Fruit fly (Drosophila melanogaster): ENCODE results near the gene pie.

The pie gene

DNA sequence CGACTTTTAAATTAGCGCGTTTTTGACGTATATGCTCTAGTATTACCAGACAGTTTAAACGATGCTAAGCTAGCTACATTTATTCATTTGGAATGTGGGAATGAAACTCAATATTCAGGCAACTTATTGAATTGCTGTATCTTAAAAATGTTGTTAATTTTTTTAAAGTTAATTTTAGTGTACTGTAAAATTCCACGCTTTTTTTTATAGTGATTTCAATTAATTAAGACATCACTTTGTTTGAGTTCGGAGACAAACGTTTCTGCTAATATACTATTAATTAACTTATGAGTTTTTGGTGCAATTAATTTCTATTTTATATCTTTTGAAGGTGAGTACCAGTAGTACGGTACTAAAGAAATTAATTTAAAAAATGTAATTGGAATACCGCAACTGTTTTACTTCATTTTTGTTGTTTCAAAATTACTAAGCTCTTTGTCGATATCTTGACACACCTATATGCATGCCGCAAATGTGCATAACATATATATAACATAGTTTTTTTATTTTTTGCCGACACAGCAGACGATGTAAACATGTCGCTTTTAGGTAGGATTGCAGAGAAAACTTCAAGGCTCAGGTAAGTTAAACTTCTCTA, 36.3 kb downstream of the pie start, which contains the start of the genes Cdk1 and mRpS7 (continued):
- TF ChIP-seq pan (optimal IDR thresholded peaks at IDR 0.05) (no peak), pan (GFP tag; optimal IDR thresholded peaks at IDR 0.05 in 1 of 2, IDR thresholded peaks at IDR 0.05 in 1 of 2) (peak in 1 of 2 experiments; percentile 82), CG12659 (GFP tag; optimal IDR thresholded peaks at IDR 0.05) (peak; percentile 76), MBD-R2 (GFP tag; IDR thresholded peaks at IDR 0.05) (0 out of 2 replicates have a peak, but pooled peaks have one; percentile 18), eyg (GFP tag; optimal IDR thresholded peaks at IDR 0.05) (no peak), Bgb (GFP tag; IDR thresholded peaks at IDR 0.05; ENCODE audit: partially characterized antibody) (no peak), CG12299 (tag; optimal IDR thresholded peaks at IDR 0.05) (peak; percentile 32), sisA (GFP tag; IDR thresholded peaks at IDR 0.05) (peak; percentile 38; the same call in 1 of the 2 replicates), ranshi (GFP tag; IDR thresholded peaks at IDR 0.05) (0 out of 2 replicates have a peak, but pooled peaks have one; percentile 68), bab2 (GFP tag; optimal IDR thresholded peaks at IDR 0.05) (peak; percentile 59), CG33557 (GFP tag; optimal IDR thresholded peaks at IDR 0.05) (peak; percentile 40), Ets97D (GFP tag; optimal IDR thresholded peaks at IDR 0.05) (peak; percentile 31), tna (GFP tag; IDR thresholded peaks at IDR 0.05; ENCODE audit: partially characterized antibody) (no peak), CG11504 (tag; optimal IDR thresholded peaks at IDR 0.05) (peak; percentile 85), CG30020 (tag; optimal IDR thresholded peaks at IDR 0.05) (peak; percentile 100), ssp (GFP tag; IDR thresholded peaks at IDR 0.05) (peak; percentile 71), CG4360 (GFP tag; IDR thresholded peaks at IDR 0.05) (no peak), Mrtf (GFP tag; IDR thresholded peaks at IDR 0.05) (no peak; the same call in 2 of the 3 replicates), Oli (tag; optimal IDR thresholded peaks at IDR 0.05) (peak; percentile 77), scrt (GFP tag; optimal IDR thresholded peaks at IDR 0.05) (peak; percentile 38), Dbx (GFP tag; IDR thresholded peaks at IDR 0.05) (peak; percentile 63; the same call in 2 of the 3 replicates), CG14710 (tag; optimal IDR thresholded peaks at IDR 0.05) (peak; percentile 87), Chrac-16 (GFP tag; optimal IDR thresholded peaks at IDR 0.05) (peak; percentile 76), hbn (GFP tag; IDR thresholded peaks at IDR 0.05; ENCODE audit: partially characterized antibody) (no peak), CG12942 (GFP tag; optimal IDR thresholded peaks at IDR 0.05) (peak; percentile 62), CG4424 (GFP tag; optimal IDR thresholded peaks at IDR 0.05) (peak; percentile 70), Bteb2 (GFP tag; optimal IDR thresholded peaks at IDR 0.05) (peak; percentile 69), fu2 (GFP tag; optimal IDR thresholded peaks at IDR 0.05) (peak; percentile 29), Eip74EF (GFP tag; optimal IDR thresholded peaks at IDR 0.05) (peak in 1 of 2 experiments; percentile 38), Oaz (GFP tag; IDR thresholded peaks at IDR 0.05) (peak; percentile 45), CTCF (GFP tag; optimal IDR thresholded peaks at IDR 0.05) (no peak), CG17359 (tag; optimal IDR thresholded peaks at IDR 0.05) (peak; percentile 66), Hr3 (GFP tag; optimal IDR thresholded peaks at IDR 0.05) (peak; percentile 80), CG3838 (GFP tag; optimal IDR thresholded peaks at IDR 0.05) (peak; percentile 63), CG1602 (GFP tag; optimal IDR thresholded peaks at IDR 0.05) (peak; percentile 70), lilli (GFP tag; optimal IDR thresholded peaks at IDR 0.05) (peak; percentile 71), CG13775 (GFP tag; optimal IDR thresholded peaks at IDR 0.05) (peak; percentile 80), gcm (GFP tag; optimal IDR thresholded peaks at IDR 0.05) (peak; percentile 66), vnd (GFP tag; IDR thresholded peaks at IDR 0.05; ENCODE audit: partially characterized antibody) (no peak), gce (GFP tag; IDR thresholded peaks at IDR 0.05) (peak; percentile 67; the same call in 1 of the 3 replicates), NFAT (GFP tag; IDR thresholded peaks at IDR 0.05) (no peak), az2 (GFP tag; optimal IDR thresholded peaks at IDR 0.05) (peak; percentile 67), exex (tag; optimal IDR thresholded peaks at IDR 0.05) (peak; percentile 39), tx (GFP tag; optimal IDR thresholded peaks at IDR 0.05) (peak; percentile 44), YL-1 (GFP tag; optimal IDR thresholded peaks at IDR 0.05) (peak; percentile 26), lab (GFP tag; optimal IDR thresholded peaks at IDR 0.05) (no peak), CG32532 (GFP tag; IDR thresholded peaks at IDR 0.05) (peak; percentile 77), CG18764 (GFP tag; optimal IDR thresholded peaks at IDR 0.05) (no peak), sim (GFP tag; IDR thresholded peaks at IDR 0.05) (no peak), CG11247 (GFP tag; IDR thresholded peaks at IDR 0.05) (peak; percentile 43; the same call in 1 of the 2 replicates)
